Worm (Caenorhabditis elegans) whole organism, late embryonic: ENCODE results near the gene C09E8.6.

Source experiments
- ama-1 ChIP-seq: fragments of 150-350 bp; optimal IDR thresholded peaks from 2 replicates; lab custom pipeline; 2014
- ceh-22 ChIP-seq: sonication (generic microtip); optimal IDR thresholded peaks from 2 replicates; lab custom pipeline; 2017; ENCODE audit warnings: missing biosample characterization, missing genetic modification characterization
- ceh-45 ChIP-seq: fragments of 200-800 bp; sonication (Bioruptor generic); IDR thresholded peaks from 2 replicates; pipeline ENCODE4 v1.3.6; 2022; ENCODE audit warnings: missing genetic modification reagents, missing genetic modification characterization, missing compliant biosample characterization
- ceh-9 ChIP-seq: sonication (generic microtip); optimal IDR thresholded peaks from 2 replicates; lab custom pipeline; 2016; ENCODE audit warnings: mild to moderate bottlenecking, missing genetic modification characterization, inconsistent platforms, missing compliant biosample characterization
- nhr-11 ChIP-seq: fragments of 150-350 bp; optimal IDR thresholded peaks from 2 replicates; lab custom pipeline; 2014; ENCODE audit warnings: missing biosample characterization, missing genetic modification characterization
- unc-86 ChIP-seq: sonication (generic microtip); optimal IDR thresholded peaks from 2 replicates; lab custom pipeline; 2016; ENCODE audit warnings: missing genetic modification characterization, missing compliant biosample characterization

ce11 chrII:572010-572409 is 15.7 kb downstream of the C09E8.6 start, which contains the start of gene mlt-8:
- TF ChIP-seq ama-1 (lab: Kevin White, UChicago) (no peak), ceh-45 (no peak), ceh-22 (tag; lab: Kevin White, UChicago) (no peak), ceh-9 (no peak), unc-86 (no peak), nhr-11 (tag; lab: Kevin White, UChicago) (no peak)
